Worm (Caenorhabditis elegans): ENCODE results near the gene M7.7.

The M7.7 gene

ce11 chrIV:11118837-11119491 is 29.3 kb downstream of the M7.7 start, which contains the start of the genes imp-2 and enpl-1:
TSS of gene imp-2 (minus strand) at chrIV:11118887.
TSS of gene enpl-1 (plus strand) at chrIV:11119298.
- TF ChIP-seq lim-6 (tag; optimal IDR thresholded peaks at IDR 0.05) (no peak), mec-3 (tag; optimal IDR thresholded peaks at IDR 0.05; ENCODE audit: borderline replicate concordance) (no peak), ceh-48 (tag; optimal IDR thresholded peaks at IDR 0.05) (no peak), ceh-22 (tag; optimal IDR thresholded peaks at IDR 0.05) (peak; percentile 6), pros-1 (tag; optimal IDR thresholded peaks at IDR 0.05) (peak; percentile 74), ceh-14 (tag; optimal IDR thresholded peaks at IDR 0.05) (peak; percentile 46), ceh-9 (tag; optimal IDR thresholded peaks at IDR 0.05) (no peak), pha-4 (tag; optimal IDR thresholded peaks at IDR 0.05) (no peak), zip-5 (tag; optimal IDR thresholded peaks at IDR 0.05) (no peak), Y22D7AL.16 (tag; optimal IDR thresholded peaks at IDR 0.05) (no peak), unc-42 (tag; optimal IDR thresholded peaks at IDR 0.05) (peak; percentile 83), ceh-2 (tag; optimal IDR thresholded peaks at IDR 0.05) (peak; percentile 50), elt-4 (tag; optimal IDR thresholded peaks at IDR 0.05) (no peak), pat-9 (tag; optimal IDR thresholded peaks at IDR 0.05) (no peak), K02D7.2 (tag; optimal IDR thresholded peaks at IDR 0.05) (no peak), odd-2 (tag; optimal IDR thresholded peaks at IDR 0.05) (no peak), rnt-1 (tag; optimal IDR thresholded peaks at IDR 0.05) (no peak), ceh-30 (tag; optimal IDR thresholded peaks at IDR 0.05) (no peak), pqm-1 (tag; optimal IDR thresholded peaks at IDR 0.05) (peak; percentile 61), T23F11.4 (GFP tag; optimal IDR thresholded peaks at IDR 0.05) (no peak), ceh-19 (GFP tag; optimal IDR thresholded peaks at IDR 0.05) (peak; percentile 53), ets-4 (tag; optimal IDR thresholded peaks at IDR 0.05) (peak; percentile 11), madf-2 (tag; optimal IDR thresholded peaks at IDR 0.05) (peak; percentile 28), fax-1 (tag; optimal IDR thresholded peaks at IDR 0.05) (no peak), dve-1 (tag; optimal IDR thresholded peaks at IDR 0.05) (peak; percentile 51), unc-86 (tag; optimal IDR thresholded peaks at IDR 0.05) (no peak), unc-3 (GFP tag; conservative IDR thresholded peaks at IDR 0.05) (peak; percentile 12; the same call in 1 of the 2 replicates), unc-3 (tag; optimal IDR thresholded peaks at IDR 0.05) (peak; percentile 13), pag-3 (tag; optimal IDR thresholded peaks at IDR 0.05; ENCODE audit: borderline replicate concordance) (no peak), K09A11.1 (tag; optimal IDR thresholded peaks at IDR 0.05; ENCODE audit: insufficient read depth) (peak; percentile 60), unc-55 (GFP tag; optimal IDR thresholded peaks at IDR 0.05) (peak; percentile 50), ref-2 (tag; optimal IDR thresholded peaks at IDR 0.05) (peak; percentile 85), fkh-6 (tag; optimal IDR thresholded peaks at IDR 0.05) (no peak), gmeb-2 (tag; optimal IDR thresholded peaks at IDR 0.05) (no peak), syd-9 (tag; optimal IDR thresholded peaks at IDR 0.05) (peak; percentile 42), C38D4.7 (GFP tag; optimal IDR thresholded peaks at IDR 0.05) (no peak), npax-4 (tag; optimal IDR thresholded peaks at IDR 0.05) (no peak), hlh-30 (tag; optimal IDR thresholded peaks at IDR 0.05; ENCODE audit: insufficient read depth) (peak; percentile 81), dmd-4 (tag; optimal IDR thresholded peaks at IDR 0.05; ENCODE audit: borderline replicate concordance) (no peak), fkh-10 (GFP tag; optimal IDR thresholded peaks at IDR 0.05) (no peak), tbx-7 (tag; optimal IDR thresholded peaks at IDR 0.05) (peak; percentile 58), pax-1 (tag; optimal IDR thresholded peaks at IDR 0.05) (peak; percentile 51), ttx-3 (tag; optimal IDR thresholded peaks at IDR 0.05) (peak; percentile 20), nhr-11 (tag; optimal IDR thresholded peaks at IDR 0.05) (no peak), lin-11 (tag; optimal IDR thresholded peaks at IDR 0.05) (no peak), F13H6.1 (tag; optimal IDR thresholded peaks at IDR 0.05) (peak; percentile 39), hlh-6 (tag; optimal IDR thresholded peaks at IDR 0.05) (no peak), ztf-16 (tag; optimal IDR thresholded peaks at IDR 0.05) (peak; percentile 50), tbx-2 (tag; optimal IDR thresholded peaks at IDR 0.05) (peak; percentile 93), hlh-13 (GFP tag; optimal IDR thresholded peaks at IDR 0.05) (no peak), pha-2 (tag; optimal IDR thresholded peaks at IDR 0.05) (no peak), hlh-15 (tag; optimal IDR thresholded peaks at IDR 0.05) (no peak), ceh-45 (GFP tag; IDR thresholded peaks at IDR 0.05) (no peak)

All from whole organism, late embryonic.